Fruit fly (Drosophila melanogaster) whole organism, embryonic: ENCODE data around the gene Doc2.

Source experiments
- Abd-B ChIP-seq: fragments of 200-800 bp; sonication (Bioruptor generic); optimal IDR thresholded peaks from 2 replicates; lab custom pipeline; 2018; ENCODE audit warnings: missing biosample characterization, mild to moderate bottlenecking, missing genetic modification characterization, moderate library complexity
- Ada2b ChIP-seq: fragments of 200-800 bp; sonication (Bioruptor generic); IDR thresholded peaks from 2 replicates; pipeline ENCODE4 v1.3.6; 2022; ENCODE audit warnings: missing biosample characterization, missing genetic modification characterization
- B-H1 ChIP-seq: fragments of 200-800 bp; sonication (Bioruptor generic); IDR thresholded peaks from 3 replicates; pipeline ENCODE4 v1.3.6; 2022; ENCODE audit warnings: missing biosample characterization, missing genetic modification characterization
- C15 ChIP-seq: fragments of 200-800 bp; sonication (Bioruptor generic); IDR thresholded peaks from 3 replicates; pipeline ENCODE4 v1.3.6; 2022; ENCODE audit warnings: missing biosample characterization, missing genetic modification characterization
- CG11247 ChIP-seq: fragments of 200-800 bp; sonication (Bioruptor generic); IDR thresholded peaks from 2 replicates; pipeline ENCODE4 v1.3.6; 2022; ENCODE audit warnings: missing biosample characterization, missing genetic modification characterization
- CG12744 ChIP-seq: fragments of 200-800 bp; sonication (Bioruptor generic); optimal IDR thresholded peaks from 2 replicates; lab custom pipeline; 2016; ENCODE audit warnings: missing biosample characterization, missing genetic modification characterization
- CG13123 ChIP-seq: fragments of 200-800 bp; sonication (Bioruptor generic); optimal IDR thresholded peaks from 2 replicates; lab custom pipeline; 2016; ENCODE audit warnings: missing biosample characterization, missing genetic modification characterization
- CG14441 ChIP-seq: fragments of 200-800 bp; sonication (Bioruptor generic); IDR thresholded peaks from 2 replicates; pipeline ENCODE4 v1.3.6; 2022; ENCODE audit warnings: missing biosample characterization, missing genetic modification characterization
- CG1529 ChIP-seq: fragments of 200-800 bp; sonication (Bioruptor generic); optimal IDR thresholded peaks from 3 replicates; lab custom pipeline; 2018; ENCODE audit warnings: missing biosample characterization, missing genetic modification characterization
- CG15601 ChIP-seq: fragments of 200-800 bp; sonication (Bioruptor generic); optimal IDR thresholded peaks from 3 replicates; lab custom pipeline; 2019; ENCODE audit warnings: missing biosample characterization, mild to moderate bottlenecking, missing genetic modification characterization, moderate library complexity
- CG1603 ChIP-seq: fragments of 200-800 bp; sonication (Bioruptor generic); optimal IDR thresholded peaks from 2 replicates; lab custom pipeline; 2019; ENCODE audit warnings: missing biosample characterization, mild to moderate bottlenecking, missing genetic modification characterization, moderate library complexity
- CG30020 ChIP-seq: fragments of 200-800 bp; optimal IDR thresholded peaks from 2 replicates; lab custom pipeline; 2019; ENCODE audit warnings: missing biosample characterization, mild to moderate bottlenecking, missing genetic modification characterization, moderate library complexity
- CG3163 ChIP-seq: fragments of 200-800 bp; sonication (Bioruptor generic); optimal IDR thresholded peaks from 3 replicates; lab custom pipeline; 2016; ENCODE audit warnings: missing biosample characterization, missing genetic modification characterization
- CG4404 ChIP-seq: fragments of 200-800 bp; sonication (Bioruptor generic); IDR thresholded peaks from 2 replicates; pipeline ENCODE4 v1.3.6; 2022; ENCODE audit warnings: missing biosample characterization, missing genetic modification characterization
- CG4617 ChIP-seq: fragments of 200-800 bp; sonication (Bioruptor generic); optimal IDR thresholded peaks from 3 replicates; lab custom pipeline; 2016; ENCODE audit warnings: missing biosample characterization, missing genetic modification characterization, borderline replicate concordance
- CG4820 ChIP-seq: fragments of 200-800 bp; sonication (Bioruptor generic); optimal IDR thresholded peaks from 3 replicates; lab custom pipeline; 2016; ENCODE audit warnings: missing biosample characterization, missing genetic modification characterization
- CG6791 ChIP-seq: fragments of 200-800 bp; sonication (Bioruptor generic); IDR thresholded peaks from 3 replicates; pipeline ENCODE4 v1.3.6; 2022; ENCODE audit warnings: missing biosample characterization, missing genetic modification characterization; ENCODE audit not compliant: partially characterized antibody
- CG6854 ChIP-seq: fragments of 200-800 bp; sonication (Bioruptor generic); optimal IDR thresholded peaks from 3 replicates; lab custom pipeline; 2017; ENCODE audit warnings: missing biosample characterization, mild to moderate bottlenecking, missing genetic modification characterization
- CG7357 ChIP-seq: fragments of 200-800 bp; sonication (Bioruptor generic); IDR thresholded peaks from 3 replicates; pipeline ENCODE4 v1.3.6; 2022; ENCODE audit warnings: missing biosample characterization, missing genetic modification characterization
- CG8281 ChIP-seq: fragments of 200-800 bp; sonication (Bioruptor generic); optimal IDR thresholded peaks from 2 replicates; lab custom pipeline; 2018; ENCODE audit warnings: missing biosample characterization, mild to moderate bottlenecking, missing genetic modification characterization, moderate library complexity
- CG8388 ChIP-seq: fragments of 200-800 bp; sonication (Bioruptor generic); optimal IDR thresholded peaks from 2 replicates; lab custom pipeline; 2019; ENCODE audit warnings: missing biosample characterization, mild to moderate bottlenecking, missing genetic modification characterization, moderate library complexity
- CG9797 ChIP-seq: fragments of 200-800 bp; sonication (Bioruptor generic); optimal IDR thresholded peaks from 3 replicates; lab custom pipeline; 2018; ENCODE audit warnings: missing biosample characterization, mild to moderate bottlenecking, missing genetic modification characterization
- CkIIα-i1 ChIP-seq: fragments of 200-800 bp; sonication (Bioruptor generic); IDR thresholded peaks from 2 replicates; pipeline ENCODE4 v1.3.6; 2022; ENCODE audit warnings: missing biosample characterization, missing genetic modification characterization
- Doc3 ChIP-seq: fragments of 200-800 bp; sonication (Bioruptor generic); IDR thresholded peaks from 3 replicates; pipeline ENCODE4 v1.3.6; 2022; ENCODE audit warnings: missing biosample characterization, missing genetic modification characterization; ENCODE audit not compliant: partially characterized antibody
- Dp ChIP-seq: fragments of 200-800 bp; sonication (Bioruptor generic); optimal IDR thresholded peaks from 2 replicates; lab custom pipeline; 2018; ENCODE audit warnings: missing biosample characterization, mild to moderate bottlenecking, missing genetic modification characterization, moderate library complexity
- Ets65A ChIP-seq: fragments of 200-800 bp; sonication (Bioruptor generic); peaks from one replicate; lab custom pipeline; 2016; ENCODE audit warnings: missing biosample characterization, missing genetic modification characterization
- Ets97D ChIP-seq: fragments of 200-800 bp; sonication (Bioruptor generic); optimal IDR thresholded peaks from 3 replicates; lab custom pipeline; 2016; ENCODE audit warnings: missing biosample characterization, missing genetic modification characterization
- NK7.1 ChIP-seq: fragments of 200-800 bp; sonication (Bioruptor generic); optimal IDR thresholded peaks from 3 replicates; lab custom pipeline; 2016; ENCODE audit warnings: missing biosample characterization, missing genetic modification characterization
- Side ChIP-seq: fragments of 200-800 bp; sonication (Bioruptor generic); optimal IDR thresholded peaks from 2 replicates; lab custom pipeline; 2016; ENCODE audit warnings: missing biosample characterization, missing genetic modification characterization
- Stat92E ChIP-seq, 3 experiments: fragments of >200 bp in 2 of 3; fragments of 200-800 bp in 1 of 3; sonication (Bioruptor generic) in 1 of 3; optimal IDR thresholded peaks; 2 replicates each; lab custom pipeline; 2017 to 2019; ENCODE audit warnings: missing biosample characterization in 3 of 3, missing genetic modification characterization in 3 of 3, mild to moderate bottlenecking in 1 of 3, moderate library complexity in 1 of 3
- cas ChIP-seq: fragments of 200-800 bp; sonication (Bioruptor generic); IDR thresholded peaks from 2 replicates; pipeline ENCODE4 v1.3.6; 2022; ENCODE audit warnings: missing biosample characterization, missing genetic modification characterization
- danr ChIP-seq: fragments of 200-800 bp; sonication (Bioruptor generic); IDR thresholded peaks from 2 replicates; pipeline ENCODE4 v1.3.6; 2022; ENCODE audit warnings: missing biosample characterization, missing genetic modification characterization
- dpn ChIP-seq, 2 experiments: fragments of 200-800 bp; sonication (Bioruptor generic); optimal IDR thresholded peaks; 3 replicates each; lab custom pipeline; 2016; ENCODE audit warnings: missing biosample characterization in 2 of 2, missing genetic modification characterization in 2 of 2
- esg ChIP-seq: fragments of 200-800 bp; sonication (Bioruptor generic); conservative IDR thresholded peaks from 2 replicates; pipeline ENCODE4 v1.3.6; 2022; ENCODE audit warnings: missing biosample characterization, missing genetic modification characterization
- exex ChIP-seq: fragments of 200-800 bp; sonication (Bioruptor generic); optimal IDR thresholded peaks from 4 replicates; lab custom pipeline; 2018; ENCODE audit warnings: missing biosample characterization, mild to moderate bottlenecking, missing genetic modification characterization, moderate library complexity
- gfzf ChIP-seq: fragments of 200-800 bp; sonication (Bioruptor generic); optimal IDR thresholded peaks from 2 replicates; lab custom pipeline; 2016; ENCODE audit warnings: missing biosample characterization, mild to moderate bottlenecking, missing genetic modification characterization, moderate library complexity
- hbn ChIP-seq: fragments of 200-800 bp; sonication (Bioruptor generic); IDR thresholded peaks from 2 replicates; pipeline ENCODE4 v1.3.6; 2022; ENCODE audit warnings: missing biosample characterization, missing genetic modification characterization; ENCODE audit not compliant: partially characterized antibody
- kni ChIP-seq: fragments of 200-800 bp; sonication (Bioruptor generic); optimal IDR thresholded peaks from 3 replicates; lab custom pipeline; 2017; ENCODE audit warnings: mild to moderate bottlenecking, missing biosample characterization, missing genetic modification reagents, missing genetic modification characterization
- lola ChIP-seq, 3 experiments: fragments of >200 bp in 2 of 3; fragments of 200-800 bp in 1 of 3; sonication (Bioruptor generic) in 1 of 3; optimal IDR thresholded peaks; 2 replicates each; lab custom pipeline; 2017 to 2019; ENCODE audit warnings: missing biosample characterization in 3 of 3, missing genetic modification characterization in 3 of 3, mild to moderate bottlenecking in 1 of 3, moderate library complexity in 1 of 3
- nau ChIP-seq: fragments of 200-800 bp; sonication (Bioruptor generic); optimal IDR thresholded peaks from 3 replicates; lab custom pipeline; 2017; ENCODE audit warnings: missing biosample characterization, mild to moderate bottlenecking, missing genetic modification characterization, missing genetic modification reagents
- p53 ChIP-seq: fragments of 200-800 bp; sonication (Bioruptor generic); optimal IDR thresholded peaks from 2 replicates; lab custom pipeline; 2016; ENCODE audit warnings: missing biosample characterization, missing genetic modification characterization
- pzg ChIP-seq: fragments of 200-800 bp; sonication (Bioruptor generic); optimal IDR thresholded peaks from 3 replicates; lab custom pipeline; 2018; ENCODE audit warnings: missing biosample characterization, mild to moderate bottlenecking, missing genetic modification characterization, moderate library complexity
- sqz ChIP-seq: fragments of 200-800 bp; sonication (Bioruptor generic); optimal IDR thresholded peaks from 3 replicates; lab custom pipeline; 2018; ENCODE audit warnings: missing biosample characterization, mild to moderate bottlenecking, missing genetic modification characterization
- sug ChIP-seq: fragments of 200-800 bp; optimal IDR thresholded peaks from 2 replicates; lab custom pipeline; 2019; ENCODE audit warnings: missing biosample characterization, mild to moderate bottlenecking, missing genetic modification characterization, moderate library complexity
- tap ChIP-seq: fragments of 200-800 bp; optimal IDR thresholded peaks from 3 replicates; lab custom pipeline; 2019; ENCODE audit warnings: missing biosample characterization, mild to moderate bottlenecking, missing genetic modification characterization, moderate library complexity
- trem ChIP-seq: fragments of 200-800 bp; optimal IDR thresholded peaks from 3 replicates; lab custom pipeline; 2019; ENCODE audit warnings: missing biosample characterization, mild to moderate bottlenecking, missing genetic modification characterization, moderate library complexity
- ttk ChIP-seq: fragments of 200-800 bp; sonication (Bioruptor generic); IDR thresholded peaks from 2 replicates; pipeline ENCODE4 v2.1.2; 2022; ENCODE audit warnings: missing biosample characterization, missing genetic modification characterization
- tup ChIP-seq: fragments of 200-800 bp; sonication (Bioruptor generic); optimal IDR thresholded peaks from 2 replicates; lab custom pipeline; 2016; ENCODE audit warnings: missing biosample characterization, mild to moderate bottlenecking, missing genetic modification characterization, moderate library complexity
- vfl ChIP-seq: fragments of 200-800 bp; sonication (Bioruptor generic); optimal IDR thresholded peaks from 2 replicates; lab custom pipeline; 2016; ENCODE audit warnings: missing biosample characterization, missing genetic modification characterization

The Doc2 gene

DNA sequence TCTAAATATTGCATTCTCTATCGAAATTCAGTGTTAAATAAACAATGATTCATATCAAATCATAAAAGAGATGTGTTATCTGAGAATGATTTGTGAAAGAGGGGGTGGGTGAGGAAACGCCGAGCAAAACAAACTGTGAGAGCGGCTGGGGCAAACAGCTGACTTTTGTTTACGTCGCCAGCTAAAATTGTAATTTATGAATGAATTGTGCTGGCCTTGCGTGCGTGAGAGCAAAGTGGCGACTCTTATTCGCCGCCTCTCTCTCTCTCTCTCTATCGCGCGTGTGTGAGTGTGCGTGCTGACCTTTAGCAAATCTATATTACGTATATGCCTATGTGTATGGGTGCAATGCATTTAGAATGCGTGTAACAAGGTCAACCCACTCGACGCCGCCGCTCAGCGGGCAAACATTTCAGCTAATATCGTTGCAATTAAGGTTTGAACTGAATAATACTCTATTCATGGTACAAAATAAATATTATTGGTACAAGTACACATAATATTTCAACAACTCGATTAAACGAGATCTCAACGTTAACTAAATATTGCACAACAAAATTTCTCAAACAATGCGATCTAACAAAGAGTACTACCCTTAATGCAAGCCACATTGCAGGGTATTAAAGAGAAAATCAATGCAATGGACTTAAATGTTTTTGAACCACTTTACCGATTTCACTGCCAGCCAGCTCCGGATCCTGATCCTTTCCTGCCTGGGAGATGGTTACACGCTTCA is 40.2 kb downstream of the Doc2 start (continued):
- TF ChIP-seq pzg (GFP tag; lab: Kevin White, UChicago) (no peak), Ets65A (GFP tag; lab: Kevin White, UChicago) (peak; percentile 9), Ada2b (GFP tag; lab: Robert Waterston, UW) (no peak), lola (GFP tag; optimal IDR thresholded peaks at IDR 0.05; lab: Kevin White, UChicago) (no peak), Doc3 (peak; percentile 44; the same call in 1 of the 3 replicates), CG14441 (GFP tag; lab: Robert Waterston, UW) (peak; percentile 42; the same call in 1 of the 2 replicates), C15 (no peak), danr (GFP tag; lab: Robert Waterston, UW) (no peak), Side (GFP tag; lab: Kevin White, UChicago) (no peak), B-H1 (GFP tag; lab: Robert Waterston, UW) (no peak), CG1529 (GFP tag; lab: Kevin White, UChicago) (peak; percentile 12), CG12744 (no peak), tup (GFP tag; lab: Kevin White, UChicago) (no peak), p53 (no peak), ttk (GFP tag; lab: Robert Waterston, UW) (peak; percentile 51), CG30020 (tag; lab: Kevin White, UChicago) (no peak), CG6791 (no peak), Stat92E (GFP tag; optimal IDR thresholded peaks at IDR 0.05; lab: Kevin White, UChicago) (no peak), CG15601 (no peak), Dp (no peak), CG8281 (tag; lab: Kevin White, UChicago) (no peak), CkIIα-i1 (no peak), CG3163 (GFP tag; lab: Kevin White, UChicago) (no peak), sug (tag; lab: Kevin White, UChicago) (peak; percentile 15), CG1603 (tag; lab: Kevin White, UChicago) (no peak), cas (GFP tag; lab: Robert Waterston, UW) (no peak), Ets97D (GFP tag; lab: Kevin White, UChicago) (no peak), CG6854 (GFP tag; lab: Kevin White, UChicago) (no peak), exex (tag; lab: Kevin White, UChicago) (no peak), dpn (GFP tag; optimal IDR thresholded peaks at IDR 0.05; lab: Kevin White, UChicago) (peak in 1 of 2 experiments; percentile 34), CG13123 (no peak), CG9797 (GFP tag; lab: Kevin White, UChicago) (no peak), Abd-B (GFP tag; lab: Kevin White, UChicago) (no peak), CG4404 (GFP tag; lab: Robert Waterston, UW) (0 out of 2 replicates have a peak, but pooled peaks have one; percentile 16), CG11247 (GFP tag; lab: Robert Waterston, UW) (no peak), hbn (peak; percentile 15; the same call in 1 of the 2 replicates), CG4820 (GFP tag; lab: Kevin White, UChicago) (no peak), CG8388 (peak; percentile 5), NK7.1 (GFP tag; lab: Kevin White, UChicago) (no peak), nau (no peak), esg (GFP tag; lab: Robert Waterston, UW) (peak; percentile 25; the same call in 1 of the 2 replicates), trem (no peak), gfzf (GFP tag; lab: Kevin White, UChicago) (no peak), sqz (GFP tag; lab: Kevin White, UChicago) (no peak), vfl (no peak), CG7357 (GFP tag; lab: Robert Waterston, UW) (0 out of 3 replicates have a peak, but pooled peaks have one; percentile 13), tap (no peak), kni (no peak), CG4617 (no peak)
